Fruit fly (Drosophila melanogaster) whole organism, embryonic: ENCODE results near the gene CG31467.

ENCODE experiments used
- Atf-2 ChIP-seq: fragments of 200-800 bp; sonication (Bioruptor generic); optimal IDR thresholded peaks from 2 replicates; lab custom pipeline; 2016; ENCODE audit warnings: missing biosample characterization, missing genetic modification characterization
- B-H1 ChIP-seq: fragments of 200-800 bp; sonication (Bioruptor generic); IDR thresholded peaks from 3 replicates; pipeline ENCODE4 v1.3.6; 2022; ENCODE audit warnings: missing biosample characterization, missing genetic modification characterization
- CG10543 ChIP-seq: fragments of 200-800 bp; sonication (Bioruptor generic); optimal IDR thresholded peaks from 3 replicates; lab custom pipeline; 2017; ENCODE audit warnings: missing biosample characterization, mild to moderate bottlenecking, missing genetic modification characterization, moderate library complexity
- CG11504 ChIP-seq: fragments of 200-800 bp; sonication (Bioruptor generic); optimal IDR thresholded peaks from 3 replicates; lab custom pipeline; 2019; ENCODE audit warnings: missing biosample characterization, mild to moderate bottlenecking, missing genetic modification characterization, moderate library complexity
- CG11560 ChIP-seq: fragments of 200-800 bp; sonication (Bioruptor generic); IDR thresholded peaks from 3 replicates; pipeline ENCODE4 v1.3.6; 2022; ENCODE audit warnings: missing biosample characterization, missing genetic modification characterization
- CG13424 ChIP-seq: fragments of 200-800 bp; sonication (Bioruptor generic); optimal IDR thresholded peaks from 2 replicates; lab custom pipeline; 2019; ENCODE audit warnings: missing biosample characterization, mild to moderate bottlenecking, missing genetic modification characterization, moderate library complexity
- CG14014 ChIP-seq: fragments of 200-800 bp; sonication (Bioruptor generic); IDR thresholded peaks from 2 replicates; pipeline ENCODE4 v1.3.6; 2022; ENCODE audit warnings: missing biosample characterization, missing genetic modification characterization
- CG15696 ChIP-seq: fragments of 200-800 bp; sonication (Bioruptor generic); optimal IDR thresholded peaks from 2 replicates; lab custom pipeline; 2019; ENCODE audit warnings: missing biosample characterization, mild to moderate bottlenecking, missing genetic modification characterization, moderate library complexity
- CG16863 ChIP-seq: fragments of 200-800 bp; sonication (Bioruptor generic); optimal IDR thresholded peaks from 3 replicates; lab custom pipeline; 2016; ENCODE audit warnings: missing biosample characterization, missing genetic modification characterization
- CG17612 ChIP-seq: fragments of 200-800 bp; sonication (Bioruptor generic); IDR thresholded peaks from 2 replicates; pipeline ENCODE4 v1.3.6; 2022; ENCODE audit warnings: missing biosample characterization, missing genetic modification characterization
- CG17802 ChIP-seq: fragments of 200-800 bp; sonication (Bioruptor generic); optimal IDR thresholded peaks from 2 replicates; lab custom pipeline; 2018; ENCODE audit warnings: missing biosample characterization, mild to moderate bottlenecking, missing genetic modification characterization, moderate library complexity
- CG17912 ChIP-seq: fragments of 200-800 bp; sonication (Bioruptor generic); optimal IDR thresholded peaks from 2 replicates; lab custom pipeline; 2018; ENCODE audit warnings: missing biosample characterization, mild to moderate bottlenecking, missing genetic modification characterization
- CG18262 ChIP-seq: fragments of 200-800 bp; optimal IDR thresholded peaks from 3 replicates; lab custom pipeline; 2019; ENCODE audit warnings: missing biosample characterization, mild to moderate bottlenecking, missing genetic modification characterization, moderate library complexity
- CG31224 ChIP-seq: fragments of 200-800 bp; sonication (Bioruptor generic); IDR thresholded peaks from 2 replicates; pipeline ENCODE4 v1.3.6; 2022; ENCODE audit warnings: missing biosample characterization, missing genetic modification characterization
- CG31441 ChIP-seq: fragments of 200-800 bp; sonication (Bioruptor generic); IDR thresholded peaks from 2 replicates; pipeline ENCODE4 v1.3.6; 2022; ENCODE audit warnings: missing biosample characterization, missing genetic modification characterization
- CG33213 ChIP-seq: fragments of 200-800 bp; sonication (Bioruptor generic); optimal IDR thresholded peaks from 3 replicates; lab custom pipeline; 2016; ENCODE audit warnings: missing biosample characterization, missing genetic modification characterization
- CG33557 ChIP-seq: fragments of 200-800 bp; sonication (Bioruptor generic); optimal IDR thresholded peaks from 2 replicates; lab custom pipeline; 2019; ENCODE audit warnings: missing biosample characterization, mild to moderate bottlenecking, missing genetic modification characterization, moderate library complexity
- CG42726 ChIP-seq: fragments of 200-800 bp; sonication (Bioruptor generic); IDR thresholded peaks from 2 replicates; pipeline ENCODE4 v1.3.6; 2022; ENCODE audit warnings: missing biosample characterization, missing genetic modification characterization; ENCODE audit not compliant: partially characterized antibody
- CG7556 ChIP-seq: fragments of 200-800 bp; sonication (Bioruptor generic); optimal IDR thresholded peaks from 2 replicates; lab custom pipeline; 2017; ENCODE audit warnings: missing biosample characterization, mild to moderate bottlenecking, missing genetic modification characterization
- CG8478 ChIP-seq: fragments of >200 bp; optimal IDR thresholded peaks from 2 replicates; lab custom pipeline; 2018
- E2f1 ChIP-seq: fragments of 200-800 bp; sonication (Bioruptor generic); IDR thresholded peaks from 2 replicates; pipeline ENCODE4 v1.3.6; 2022; ENCODE audit warnings: missing biosample characterization, missing genetic modification characterization
- Ets97D ChIP-seq: fragments of 200-800 bp; sonication (Bioruptor generic); optimal IDR thresholded peaks from 3 replicates; lab custom pipeline; 2016; ENCODE audit warnings: missing biosample characterization, missing genetic modification characterization
- Hsf ChIP-seq: fragments of 200-800 bp; sonication (Bioruptor generic); optimal IDR thresholded peaks from 3 replicates; lab custom pipeline; 2016; ENCODE audit warnings: missing biosample characterization, missing genetic modification characterization
- Meics ChIP-seq: fragments of 200-800 bp; sonication (Bioruptor generic); optimal IDR thresholded peaks from 2 replicates; lab custom pipeline; 2017; ENCODE audit warnings: missing biosample characterization, mild to moderate bottlenecking, missing genetic modification characterization
- Poxn ChIP-seq: fragments of 200-800 bp; sonication (Bioruptor generic); IDR thresholded peaks from 2 replicates; pipeline ENCODE4 v1.3.6; 2022; ENCODE audit warnings: missing biosample characterization, missing genetic modification characterization
- Sin3A ChIP-seq: fragments of >200 bp; optimal IDR thresholded peaks from 2 replicates; lab custom pipeline; 2018
- Tbp ChIP-seq: fragments of >200 bp; optimal IDR thresholded peaks from 2 replicates; lab custom pipeline; 2018; ENCODE audit warnings: missing biosample characterization, missing genetic modification characterization
- aop ChIP-seq: fragments of 200-800 bp; sonication (Bioruptor generic); IDR thresholded peaks from 2 replicates; pipeline ENCODE4 v1.3.6; 2022; ENCODE audit warnings: missing biosample characterization, missing genetic modification characterization
- bowl ChIP-seq: fragments of 200-800 bp; sonication (Bioruptor generic); IDR thresholded peaks from 2 replicates; pipeline ENCODE4 v1.3.6; 2022; ENCODE audit warnings: missing biosample characterization, missing genetic modification characterization
- cato ChIP-seq: fragments of 200-800 bp; sonication (Bioruptor generic); optimal IDR thresholded peaks from 2 replicates; lab custom pipeline; 2016; ENCODE audit warnings: missing biosample characterization, missing genetic modification characterization, borderline replicate concordance
- ci ChIP-seq: fragments of 200-800 bp; sonication (Bioruptor generic); IDR thresholded peaks from 3 replicates; pipeline ENCODE4 v1.3.6; 2022; ENCODE audit warnings: missing biosample characterization, missing genetic modification characterization
- danr ChIP-seq: fragments of 200-800 bp; sonication (Bioruptor generic); IDR thresholded peaks from 2 replicates; pipeline ENCODE4 v1.3.6; 2022; ENCODE audit warnings: missing biosample characterization, missing genetic modification characterization
- disco-r ChIP-seq: fragments of 200-800 bp; sonication (Bioruptor generic); optimal IDR thresholded peaks from 2 replicates; lab custom pipeline; 2016; ENCODE audit warnings: missing biosample characterization, missing genetic modification characterization
- ewg ChIP-seq: fragments of 200-800 bp; sonication (Bioruptor generic); optimal IDR thresholded peaks from 3 replicates; lab custom pipeline; 2017; ENCODE audit warnings: mild to moderate bottlenecking, missing biosample characterization, missing genetic modification reagents, missing genetic modification characterization
- ftz-f1 ChIP-seq: fragments of 200-800 bp; sonication (Bioruptor generic); optimal IDR thresholded peaks from 2 replicates; lab custom pipeline; 2016; ENCODE audit warnings: missing biosample characterization, missing genetic modification characterization
- fu2 ChIP-seq: fragments of 200-800 bp; sonication (Bioruptor generic); optimal IDR thresholded peaks from 2 replicates; lab custom pipeline; 2016; ENCODE audit warnings: missing biosample characterization, missing genetic modification characterization
- gcm ChIP-seq: fragments of 200-800 bp; sonication (Bioruptor generic); optimal IDR thresholded peaks from 2 replicates; lab custom pipeline; 2019; ENCODE audit warnings: missing biosample characterization, mild to moderate bottlenecking, missing genetic modification characterization, moderate library complexity
- gem ChIP-seq: fragments of 200-800 bp; sonication (Bioruptor generic); optimal IDR thresholded peaks from 2 replicates; lab custom pipeline; 2019; ENCODE audit warnings: missing biosample characterization, mild to moderate bottlenecking, missing genetic modification characterization, moderate library complexity
- hkb ChIP-seq, 2 experiments: fragments of 200-800 bp in 1 of 2; fragments of >200 bp in 1 of 2; sonication (Bioruptor generic) in 1 of 2; IDR thresholded peaks in 1 of 2; optimal IDR thresholded peaks in 1 of 2; 2 replicates each; pipeline versions ENCODE4 v1.3.6 to Lab custom; 2017 to 2022; ENCODE audit warnings: missing biosample characterization in 1 of 2, missing genetic modification characterization in 1 of 2
- lbe ChIP-seq: fragments of 200-800 bp; sonication (Bioruptor generic); optimal IDR thresholded peaks from 2 replicates; lab custom pipeline; 2016; ENCODE audit warnings: missing biosample characterization, mild to moderate bottlenecking, missing genetic modification characterization
- maf-S ChIP-seq: fragments of 200-800 bp; sonication (Bioruptor generic); optimal IDR thresholded peaks from 2 replicates; lab custom pipeline; 2016; ENCODE audit warnings: missing biosample characterization, missing genetic modification characterization
- mirr ChIP-seq: fragments of 200-800 bp; sonication (Bioruptor generic); optimal IDR thresholded peaks from 3 replicates; lab custom pipeline; 2018; ENCODE audit warnings: missing biosample characterization, mild to moderate bottlenecking, missing genetic modification characterization
- peb ChIP-seq: fragments of 200-800 bp; sonication (Bioruptor generic); IDR thresholded peaks from 2 replicates; pipeline ENCODE4 v1.3.6; 2022; ENCODE audit warnings: missing biosample characterization, missing genetic modification characterization
- repo ChIP-seq: fragments of 200-800 bp; sonication (Bioruptor generic); optimal IDR thresholded peaks from 2 replicates; lab custom pipeline; 2016; ENCODE audit warnings: missing biosample characterization, missing genetic modification characterization
- ro ChIP-seq: fragments of 200-800 bp; sonication (Bioruptor generic); IDR thresholded peaks from 2 replicates; pipeline ENCODE4 v1.3.6; 2022; ENCODE audit warnings: missing biosample characterization, missing genetic modification characterization
- row ChIP-seq: fragments of 200-800 bp; sonication (Bioruptor generic); IDR thresholded peaks from 3 replicates; pipeline ENCODE4 v1.3.6; 2022; ENCODE audit warnings: missing biosample characterization, missing genetic modification characterization
- slou ChIP-seq: fragments of 200-800 bp; sonication (Bioruptor generic); optimal IDR thresholded peaks from 3 replicates; lab custom pipeline; 2016; ENCODE audit warnings: missing biosample characterization, missing genetic modification characterization
- sqz ChIP-seq: fragments of 200-800 bp; sonication (Bioruptor generic); optimal IDR thresholded peaks from 3 replicates; lab custom pipeline; 2018; ENCODE audit warnings: missing biosample characterization, mild to moderate bottlenecking, missing genetic modification characterization
- tx ChIP-seq: fragments of 200-800 bp; sonication (Bioruptor generic); optimal IDR thresholded peaks from 2 replicates; lab custom pipeline; 2016; ENCODE audit warnings: missing biosample characterization, missing genetic modification characterization
- zen ChIP-seq: fragments of 200-800 bp; sonication (Bioruptor generic); optimal IDR thresholded peaks from 3 replicates; lab custom pipeline; 2018; ENCODE audit warnings: missing biosample characterization, mild to moderate bottlenecking, missing genetic modification characterization, moderate library complexity

The CG31467 gene

dm6 chr3R:10680825-10681681 is 25.6 kb downstream of the CG31467 start, which contains the start of gene Phyhd1 (continued):
- TF ChIP-seq sqz (GFP tag; lab: Kevin White, UChicago) (peak; percentile 89), ftz-f1 (peak; percentile 34), zen (tag; lab: Kevin White, UChicago) (peak; percentile 80), slou (GFP tag; lab: Kevin White, UChicago) (peak; percentile 69), CG7556 (GFP tag; lab: Kevin White, UChicago) (peak; percentile 97), tx (peak; percentile 93), CG16863 (GFP tag; lab: Kevin White, UChicago) (peak; percentile 96), gcm (GFP tag; lab: Kevin White, UChicago) (peak; percentile 93), CG33557 (peak; percentile 59), Sin3A (lab: Kevin White, UChicago) (no peak), Meics (GFP tag; lab: Kevin White, UChicago) (peak; percentile 96), ewg (GFP tag; lab: Kevin White, UChicago) (peak; percentile 87), CG15696 (peak; percentile 89), CG11504 (peak; percentile 96), Poxn (peak; percentile 82), ci (peak; percentile 97), bowl (GFP tag; lab: Robert Waterston, UW) (peak; percentile 82), E2f1 (GFP tag; lab: Robert Waterston, UW) (peak; percentile 94), fu2 (GFP tag; lab: Kevin White, UChicago) (peak; percentile 92), Ets97D (GFP tag; lab: Kevin White, UChicago) (peak; percentile 82), CG17612 (peak; percentile 76), repo (GFP tag; lab: Kevin White, UChicago) (peak; percentile 95), peb (GFP tag; lab: Robert Waterston, UW) (peak; percentile 83), CG42726 (GFP tag; lab: Robert Waterston, UW) (no peak), CG14014 (GFP tag; lab: Robert Waterston, UW) (peak; percentile 92), danr (peak; percentile 70), maf-S (GFP tag; lab: Kevin White, UChicago) (peak; percentile 96), lbe (GFP tag; lab: Kevin White, UChicago) (peak; percentile 70), disco-r (GFP tag; lab: Kevin White, UChicago) (peak; percentile 93), CG13424 (tag; lab: Kevin White, UChicago) (peak; percentile 91), cato (GFP tag; lab: Kevin White, UChicago) (peak; percentile 90), aop (GFP tag; lab: Robert Waterston, UW) (no peak), B-H1 (GFP tag; lab: Robert Waterston, UW) (peak; percentile 88), ro (GFP tag; lab: Robert Waterston, UW) (peak; percentile 75), CG31441 (GFP tag; lab: Robert Waterston, UW) (peak; percentile 86), CG17802 (tag; lab: Kevin White, UChicago) (peak; percentile 85), CG18262 (tag; lab: Kevin White, UChicago) (peak; percentile 94), mirr (GFP tag; lab: Kevin White, UChicago) (peak; percentile 52), CG33213 (GFP tag; lab: Kevin White, UChicago) (peak; percentile 96), CG10543 (GFP tag; lab: Kevin White, UChicago) (peak; percentile 85), Tbp (GFP tag; lab: Kevin White, UChicago) (no peak), hkb (optimal IDR thresholded peaks at IDR 0.05; lab: Kevin White, UChicago) (no peak), hkb (GFP tag; IDR thresholded peaks at IDR 0.05; lab: Robert Waterston, UW) (peak; percentile 97), row (peak; percentile 99), Atf-2 (peak; percentile 96), Hsf (GFP tag; lab: Kevin White, UChicago) (peak; percentile 96), CG8478 (lab: Kevin White, UChicago) (no peak), CG11560 (peak; percentile 82), CG31224 (GFP tag; lab: Robert Waterston, UW) (peak; percentile 90), CG17912 (GFP tag; lab: Kevin White, UChicago) (no peak), gem (peak; percentile 99)
